Worm (Caenorhabditis elegans) whole organism, young adult: ENCODE results near the gene abf-6.

ENCODE experiments used
- B0035.1 ChIP-seq: sonication (generic microtip); optimal IDR thresholded peaks from 2 replicates; lab custom pipeline; 2016; ENCODE audit warnings: missing genetic modification characterization, mild to moderate bottlenecking, missing compliant biosample characterization, missing genotype, missing genetic modification reagents
- F22D6.2 ChIP-seq: sonication (generic microtip); optimal IDR thresholded peaks from 2 replicates; lab custom pipeline; 2016; ENCODE audit warnings: mild to moderate bottlenecking, missing genetic modification characterization, missing compliant biosample characterization
- F57C9.4 ChIP-seq: sonication (generic microtip); optimal IDR thresholded peaks from 2 replicates; lab custom pipeline; 2017; ENCODE audit warnings: mild to moderate bottlenecking, missing genetic modification characterization, missing compliant biosample characterization
- K11D2.4 ChIP-seq: fragments of 200-800 bp; sonication (Bioruptor generic); IDR thresholded peaks from 2 replicates; pipeline ENCODE4 v1.3.6; 2022; ENCODE audit warnings: missing genetic modification reagents, missing genetic modification characterization, missing compliant biosample characterization
- K12H6.12 ChIP-seq: fragments of 200-800 bp; sonication (Bioruptor generic); optimal IDR thresholded peaks from 2 replicates; lab custom pipeline; 2018; ENCODE audit warnings: mild to moderate bottlenecking, missing genetic modification characterization, missing compliant biosample characterization
- T07F8.4 ChIP-seq: sonication (generic microtip); optimal IDR thresholded peaks from 2 replicates; lab custom pipeline; 2016; ENCODE audit warnings: mild to moderate bottlenecking, missing genetic modification characterization, moderate library complexity, missing compliant biosample characterization
- Y67H2A.10 ChIP-seq: fragments of 200-800 bp; sonication (Bioruptor generic); conservative IDR thresholded peaks from 2 replicates; pipeline ENCODE4 v1.3.6; 2022; ENCODE audit warnings: missing genetic modification reagents, missing genetic modification characterization, missing compliant biosample characterization
- atf-7 ChIP-seq: sonication (generic microtip); optimal IDR thresholded peaks from 2 replicates; lab custom pipeline; 2017; ENCODE audit warnings: mild to moderate bottlenecking, missing genetic modification characterization, missing compliant biosample characterization
- attf-3 ChIP-seq: fragments of 200-800 bp; sonication (Bioruptor generic); conservative IDR thresholded peaks from 2 replicates; pipeline ENCODE4 v1.3.6; 2022; ENCODE audit warnings: missing genetic modification reagents, missing genetic modification characterization, missing compliant biosample characterization
- attf-5 ChIP-seq: fragments of 200-800 bp; sonication (Bioruptor generic); optimal IDR thresholded peaks from 2 replicates; lab custom pipeline; 2018; ENCODE audit warnings: mild to moderate bottlenecking, missing genetic modification characterization, missing compliant biosample characterization
- cebp-1 ChIP-seq, 2 experiments: fragments of 200-800 bp in 1 of 2; sonication (Bioruptor generic) in 1 of 2; sonication (generic microtip) in 1 of 2; IDR thresholded peaks in 1 of 2; optimal IDR thresholded peaks in 1 of 2; 2 replicates each; pipeline versions ENCODE4 v1.3.6 to Lab custom; 2017 to 2022; ENCODE audit warnings: missing compliant biosample characterization in 2 of 2, missing genetic modification characterization in 2 of 2, mild to moderate bottlenecking in 1 of 2, missing genetic modification reagents in 1 of 2, moderate library complexity in 1 of 2
- die-1 ChIP-seq: sonication (generic microtip); optimal IDR thresholded peaks from 2 replicates; lab custom pipeline; 2016; ENCODE audit warnings: missing genotype, mild to moderate bottlenecking, missing genetic modification characterization, missing compliant biosample characterization
- dox-1 ChIP-seq: fragments of 200-800 bp; sonication (Bioruptor generic); IDR thresholded peaks from 2 replicates; pipeline ENCODE4 v1.3.6; 2022; ENCODE audit warnings: missing genetic modification reagents, missing genetic modification characterization, missing compliant biosample characterization
- gei-17 ChIP-seq: fragments of 200-800 bp; sonication (Bioruptor generic); optimal IDR thresholded peaks from 2 replicates; lab custom pipeline; 2018; ENCODE audit warnings: mild to moderate bottlenecking, missing genetic modification characterization, missing compliant biosample characterization
- hsf-1 ChIP-seq: fragments of 200-800 bp; sonication (Bioruptor generic); IDR thresholded peaks from 2 replicates; pipeline ENCODE4 v1.3.6; 2022; ENCODE audit warnings: missing genetic modification reagents, missing genetic modification characterization, missing compliant biosample characterization
- lag-1 ChIP-seq: fragments of 200-800 bp; sonication (Bioruptor generic); IDR thresholded peaks from 2 replicates; pipeline ENCODE4 v1.3.6; 2022; ENCODE audit warnings: missing genetic modification reagents, missing genetic modification characterization, missing compliant biosample characterization
- let-607 ChIP-seq, 2 experiments: fragments of 200-800 bp in 1 of 2; sonication (Bioruptor generic) in 1 of 2; sonication (generic microtip) in 1 of 2; optimal IDR thresholded peaks; 2 replicates each; lab custom pipeline; 2016 to 2018; ENCODE audit warnings: mild to moderate bottlenecking in 2 of 2, missing compliant biosample characterization in 2 of 2, missing genetic modification characterization in 2 of 2, moderate library complexity in 2 of 2, missing genotype in 1 of 2
- lin-40 ChIP-seq: sonication (generic microtip); optimal IDR thresholded peaks from 2 replicates; lab custom pipeline; 2016; ENCODE audit warnings: missing genetic modification characterization, mild to moderate bottlenecking, missing compliant biosample characterization, missing genotype, missing genetic modification reagents
- madf-6 ChIP-seq: fragments of 200-800 bp; sonication (Bioruptor generic); IDR thresholded peaks from 2 replicates; pipeline ENCODE4 v1.3.6; 2022; ENCODE audit warnings: missing genetic modification reagents, missing genetic modification characterization, missing compliant biosample characterization
- mes-4 ChIP-seq: sonication (generic microtip); optimal IDR thresholded peaks from 2 replicates; lab custom pipeline; 2016; ENCODE audit warnings: missing genotype, missing genetic modification characterization, missing compliant biosample characterization
- nfya-2 ChIP-seq: fragments of 200-800 bp; sonication (Bioruptor generic); IDR thresholded peaks from 2 replicates; pipeline ENCODE4 v1.3.6; 2022; ENCODE audit warnings: missing genetic modification reagents, missing genetic modification characterization, missing compliant biosample characterization
- nhr-27 ChIP-seq: fragments of 200-800 bp; sonication (Bioruptor generic); optimal IDR thresholded peaks from 2 replicates; lab custom pipeline; 2018; ENCODE audit warnings: mild to moderate bottlenecking, missing genetic modification characterization, moderate library complexity, missing compliant biosample characterization
- nhr-80 ChIP-seq: sonication (generic microtip); optimal IDR thresholded peaks from 2 replicates; lab custom pipeline; 2016; ENCODE audit warnings: missing genetic modification characterization, missing compliant biosample characterization
- repo-1 ChIP-seq: sonication (generic microtip); optimal IDR thresholded peaks from 2 replicates; lab custom pipeline; 2017; ENCODE audit warnings: mild to moderate bottlenecking, missing genetic modification characterization, missing compliant biosample characterization
- snpc-1.1 ChIP-seq: sonication (generic microtip); optimal IDR thresholded peaks from 2 replicates; lab custom pipeline; 2017; ENCODE audit warnings: missing genetic modification characterization, mild to moderate bottlenecking, missing compliant biosample characterization, antibody characterized with exemption, moderate library complexity, missing genotype, missing genetic modification reagents; ENCODE audit not compliant: insufficient read depth
- somi-1 ChIP-seq: fragments of 200-800 bp; sonication (Bioruptor generic); optimal IDR thresholded peaks from 2 replicates; lab custom pipeline; 2018; ENCODE audit warnings: mild to moderate bottlenecking, missing genetic modification characterization, missing compliant biosample characterization
- sptf-2 ChIP-seq: fragments of 200-800 bp; sonication (Bioruptor generic); optimal IDR thresholded peaks from 2 replicates; lab custom pipeline; 2018; ENCODE audit warnings: mild to moderate bottlenecking, missing genetic modification characterization, missing compliant biosample characterization
- xnd-1 ChIP-seq: sonication (generic microtip); optimal IDR thresholded peaks from 2 replicates; lab custom pipeline; 2016; ENCODE audit warnings: missing genotype, missing genetic modification reagents, missing genetic modification characterization, missing compliant biosample characterization
- ztf-26 ChIP-seq: sonication (generic microtip); optimal IDR thresholded peaks from 2 replicates; lab custom pipeline; 2017; ENCODE audit warnings: missing genetic modification characterization, missing compliant biosample characterization

Gene abf-6

ce11 chrX:12761295-12761775, 32.6 kb upstream of the abf-6 start:
- TF ChIP-seq dox-1 (GFP tag; lab: Robert Waterston, UW) (peak; percentile 35; the same call in 1 of the 2 replicates), let-607 (tag; optimal IDR thresholded peaks at IDR 0.05; lab: Kevin White, UChicago) (peak in 1 of 2 experiments; percentile 0), lin-40 (tag; lab: Kevin White, UChicago) (peak; percentile 47), nhr-80 (tag; lab: Kevin White, UChicago) (peak; percentile 76), ztf-26 (peak; percentile 75), xnd-1 (tag; lab: Kevin White, UChicago) (no peak), atf-7 (peak; percentile 44), nhr-27 (tag; lab: Kevin White, UChicago) (no peak), F57C9.4 (no peak), somi-1 (GFP tag; lab: Kevin White, UChicago) (peak; percentile 78), K11D2.4 (GFP tag; lab: Robert Waterston, UW) (peak; percentile 17; the same call in 1 of the 2 replicates), F22D6.2 (tag; lab: Kevin White, UChicago) (no peak), sptf-2 (GFP tag; lab: Kevin White, UChicago) (no peak), snpc-1.1 (tag; lab: Kevin White, UChicago) (no peak), attf-5 (GFP tag; lab: Kevin White, UChicago) (peak; percentile 16), lag-1 (GFP tag; lab: Robert Waterston, UW) (no peak), die-1 (tag; lab: Kevin White, UChicago) (peak; percentile 6)

ce11 chrX:12761778-12762177, 32.1 kb upstream of the abf-6 start, which contains the start of gene cept-1:
Gene cept-1, plus strand, starts transcription at chrX:12762078.
- no peak for TF ChIP-seq hsf-1 (GFP tag; lab: Robert Waterston, UW)
- no peak for TF ChIP-seq Y67H2A.10
- no peak for TF ChIP-seq cebp-1 (GFP tag; IDR thresholded peaks at IDR 0.05; lab: Robert Waterston, UW)
- no peak for TF ChIP-seq cebp-1 (tag; optimal IDR thresholded peaks at IDR 0.05; lab: Kevin White, UChicago)
- no peak for TF ChIP-seq repo-1 (tag; lab: Kevin White, UChicago)
- TF ChIP-seq B0035.1 (tag; lab: Kevin White, UChicago): no peak
- no peak for TF ChIP-seq nfya-2 (GFP tag; lab: Robert Waterston, UW)
- TF ChIP-seq mes-4 (tag; lab: Kevin White, UChicago): no peak

- 0 out of 2 replicates have a peak, but pooled peaks have one; percentile 15 for TF ChIP-seq madf-6 (GFP tag; lab: Robert Waterston, UW)
- no peak for TF ChIP-seq T07F8.4 (tag; lab: Kevin White, UChicago)
Observed at ce11 chrX:12764009-12764408, 29.9 kb upstream of the abf-6 start.

- no peak for TF ChIP-seq K12H6.12 (tag; lab: Kevin White, UChicago)
- no peak for TF ChIP-seq attf-3 (GFP tag; lab: Robert Waterston, UW)
Observed at ce11 chrX:12769697-12770096, 24.2 kb upstream of the abf-6 start, which contains the start of gene ilc-17.1. Gene ilc-17.1, minus strand, starts transcription at chrX:12769797.

- TF ChIP-seq gei-17 (GFP tag; lab: Kevin White, UChicago) (no peak), nhr-80 (tag; lab: Kevin White, UChicago) (peak; percentile 53)
Observed at ce11 chrX:12780674-12781073, 13.2 kb upstream of the abf-6 start.
